Fruit fly (Drosophila melanogaster): ENCODE data around the gene CG32641.

CG32641 gene

DNA sequence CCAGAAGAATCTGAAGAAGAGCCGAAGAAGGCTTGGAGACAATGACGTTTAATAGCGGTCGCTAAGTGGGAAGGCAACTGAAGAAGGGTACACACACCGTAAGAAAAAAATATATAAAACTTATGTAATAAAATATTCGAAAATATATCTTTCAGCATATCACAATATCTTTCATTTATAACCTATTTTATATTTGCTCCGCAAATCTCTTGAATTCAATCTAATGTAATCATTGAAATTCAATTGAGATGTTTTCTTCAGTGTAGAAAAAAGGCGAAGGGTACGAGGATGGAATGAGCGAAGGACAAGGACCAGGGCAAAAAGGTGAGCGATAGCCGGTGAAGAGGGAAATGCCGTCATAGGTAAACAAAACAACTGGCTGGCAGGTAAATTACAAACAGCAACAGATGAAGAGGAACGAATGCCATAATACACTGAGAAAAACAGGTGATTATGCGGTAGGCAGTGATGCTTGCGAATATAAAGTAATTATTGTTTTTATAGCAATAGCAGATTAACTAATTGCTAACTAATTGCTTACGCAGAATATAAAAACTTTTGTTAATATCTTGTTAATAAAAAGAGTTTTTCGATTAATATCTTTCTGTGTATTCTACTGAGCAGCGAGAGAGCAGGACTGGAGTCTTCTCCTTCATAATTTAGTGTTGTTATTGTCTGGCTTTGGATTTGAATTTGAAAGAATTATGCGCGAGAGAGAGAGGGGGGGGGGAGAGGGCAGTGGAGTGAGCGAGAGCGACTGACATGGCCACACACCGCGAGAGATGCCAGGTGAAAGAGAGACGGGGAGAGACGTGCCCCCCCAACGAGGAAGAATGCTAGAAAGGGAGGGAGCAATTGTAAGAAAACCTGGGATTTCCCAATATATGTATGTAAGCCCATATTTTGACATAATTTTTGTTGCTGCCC is 49.8 kb downstream of the CG32641 start (continued):
- TF ChIP-seq Hey (tag; optimal IDR thresholded peaks at IDR 0.05) (no peak), fd64A (GFP tag; optimal IDR thresholded peaks at IDR 0.05) (peak; percentile 69), Dref (GFP tag; IDR thresholded peaks at IDR 0.05) (no peak), CG9817 (tag; optimal IDR thresholded peaks at IDR 0.05) (peak; percentile 44), br (optimal IDR thresholded peaks at IDR 0.05) (no peak), CG30020 (tag; optimal IDR thresholded peaks at IDR 0.05) (peak; percentile 68), hkb (optimal IDR thresholded peaks at IDR 0.05) (no peak), hkb (GFP tag; IDR thresholded peaks at IDR 0.05) (peak; percentile 84), CG13123 (GFP tag; optimal IDR thresholded peaks at IDR 0.05) (peak; percentile 65), Deaf1 (tag; optimal IDR thresholded peaks at IDR 0.05) (peak; percentile 52), Bteb2 (GFP tag; optimal IDR thresholded peaks at IDR 0.05) (peak; percentile 74), CG9932 (GFP tag; IDR thresholded peaks at IDR 0.05) (peak; percentile 61), Stat92E (GFP tag; optimal IDR thresholded peaks at IDR 0.05) (peak in 1 of 3 experiments; percentile 69), ems (GFP tag; optimal IDR thresholded peaks at IDR 0.05) (peak; percentile 68), Usf (GFP tag; optimal IDR thresholded peaks at IDR 0.05) (peak; percentile 92), Hmx (GFP tag; optimal IDR thresholded peaks at IDR 0.05) (peak; percentile 69), esg (GFP tag; conservative IDR thresholded peaks at IDR 0.05) (peak; percentile 44), CG2199 (GFP tag; IDR thresholded peaks at IDR 0.05) (0 out of 3 replicates have a peak, but pooled peaks have one; percentile 44), Abd-B (GFP tag; optimal IDR thresholded peaks at IDR 0.05) (peak; percentile 69), CG12942 (GFP tag; optimal IDR thresholded peaks at IDR 0.05) (peak; percentile 69), CG7372 (GFP tag; IDR thresholded peaks at IDR 0.05) (peak; percentile 45; the same call in 1 of the 2 replicates), D19B (GFP tag; optimal IDR thresholded peaks at IDR 0.05) (peak; percentile 22), CG15601 (tag; optimal IDR thresholded peaks at IDR 0.05) (peak; percentile 81), CG9609 (GFP tag; optimal IDR thresholded peaks at IDR 0.05) (peak; percentile 53), Dek (tag; optimal IDR thresholded peaks at IDR 0.05) (peak; percentile 34), tap (tag; optimal IDR thresholded peaks at IDR 0.05) (peak; percentile 79), CG12391 (tag; optimal IDR thresholded peaks at IDR 0.05) (peak; percentile 87), psq (GFP tag; optimal IDR thresholded peaks at IDR 0.05) (peak; percentile 55), ato (GFP tag; IDR thresholded peaks at IDR 0.05; ENCODE audit: partially characterized antibody) (no peak), CG1024 (GFP tag; IDR thresholded peaks at IDR 0.05) (peak; percentile 81), Atf6 (GFP tag; IDR thresholded peaks at IDR 0.05) (peak; percentile 60; the same call in 1 of the 2 replicates), Jarid2 (GFP tag; optimal IDR thresholded peaks at IDR 0.05) (peak; percentile 18), zen2 (GFP tag; IDR thresholded peaks at IDR 0.05; ENCODE audit: partially characterized antibody) (no peak), Gug (GFP tag; IDR thresholded peaks at IDR 0.05) (peak; percentile 69), Myb (GFP tag; optimal IDR thresholded peaks at IDR 0.05) (peak; percentile 34), Aef1 (GFP tag; IDR thresholded peaks at IDR 0.05) (peak; percentile 62; the same call in 2 of the 3 replicates), trem (tag; optimal IDR thresholded peaks at IDR 0.05) (peak; percentile 92), jumu (GFP tag; optimal IDR thresholded peaks at IDR 0.05) (peak; percentile 88), MESR4 (GFP tag; optimal IDR thresholded peaks at IDR 0.05) (no peak), Doc2 (GFP tag; IDR thresholded peaks at IDR 0.05) (no peak), CG7928 (GFP tag; optimal IDR thresholded peaks at IDR 0.05) (no peak), CG2116 (GFP tag; optimal IDR thresholded peaks at IDR 0.05) (peak; percentile 35), corto (GFP tag; optimal IDR thresholded peaks at IDR 0.05) (peak; percentile 57), nerfin-1 (tag; optimal IDR thresholded peaks at IDR 0.05) (peak; percentile 86), unc-4 (GFP tag; IDR thresholded peaks at IDR 0.05; ENCODE audit: partially characterized antibody) (no peak), CG8290 (GFP tag; optimal IDR thresholded peaks at IDR 0.05) (peak; percentile 76), CG8290 (tag; optimal IDR thresholded peaks at IDR 0.05) (peak; percentile 14 to 34), CG11695 (GFP tag; IDR thresholded peaks at IDR 0.05) (peak; percentile 77), CG4854 (GFP tag; optimal IDR thresholded peaks at IDR 0.05) (peak; percentile 71)

Measured in whole organism, embryonic.